Worm (Caenorhabditis elegans): ENCODE data around the gene col-119.

The col-119 gene

ce11 chrIV:8954126-8954525 is 25.5 kb downstream of the col-119 start:
- TF ChIP-seq lin-40 (tag; optimal IDR thresholded peaks at IDR 0.05), result peak; percentile 14
- TF ChIP-seq snpc-1.3 (tag; optimal IDR thresholded peaks at IDR 0.05; ENCODE audit: insufficient read depth), result no peak
- no peak for TF ChIP-seq cebp-1 (GFP tag; IDR thresholded peaks at IDR 0.05)
- TF ChIP-seq cebp-1 (tag; optimal IDR thresholded peaks at IDR 0.05), result peak; percentile 74

DNA sequence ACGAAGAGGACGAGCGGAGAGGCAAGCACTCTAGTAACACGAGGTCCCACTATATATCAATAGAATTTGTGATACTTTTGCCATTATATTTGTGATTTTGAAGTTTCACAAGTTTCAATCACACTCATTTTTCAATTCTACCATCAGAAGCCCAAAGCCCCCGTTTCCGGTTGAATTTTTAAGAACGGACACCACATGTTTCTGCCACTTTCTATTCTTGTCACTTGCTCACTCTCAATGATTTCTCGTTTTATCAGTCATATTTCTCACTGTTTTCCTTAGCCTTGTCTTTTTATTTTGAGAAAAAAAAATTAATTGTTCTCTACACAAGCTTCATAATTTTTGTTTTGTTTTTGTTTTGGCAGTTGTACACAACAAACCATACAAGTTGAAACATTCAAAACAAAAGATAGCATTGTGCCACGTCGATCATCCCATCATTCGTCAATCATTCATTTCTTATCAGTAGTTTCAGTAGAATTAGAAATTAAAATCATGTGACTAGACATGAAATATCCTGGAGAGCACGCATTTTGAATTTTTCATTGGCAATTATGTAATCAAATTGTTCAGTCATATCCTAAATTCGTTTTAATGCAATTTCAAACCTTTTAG is 27.5 kb downstream of the col-119 start:
- TF ChIP-seq cebp-1 (GFP tag; IDR thresholded peaks at IDR 0.05), result no peak
- TF ChIP-seq cebp-1 (tag; optimal IDR thresholded peaks at IDR 0.05), result peak; percentile 8
- peak; percentile 63 to 85 for TF ChIP-seq let-607 (tag; optimal IDR thresholded peaks at IDR 0.05)
- peak; percentile 66 for TF ChIP-seq nhr-80 (tag; optimal IDR thresholded peaks at IDR 0.05)
- TF ChIP-seq nhr-179 (tag; optimal IDR thresholded peaks at IDR 0.05), result no peak
- TF ChIP-seq pha-4 (tag; optimal IDR thresholded peaks at IDR 0.05), result no peak

DNA sequence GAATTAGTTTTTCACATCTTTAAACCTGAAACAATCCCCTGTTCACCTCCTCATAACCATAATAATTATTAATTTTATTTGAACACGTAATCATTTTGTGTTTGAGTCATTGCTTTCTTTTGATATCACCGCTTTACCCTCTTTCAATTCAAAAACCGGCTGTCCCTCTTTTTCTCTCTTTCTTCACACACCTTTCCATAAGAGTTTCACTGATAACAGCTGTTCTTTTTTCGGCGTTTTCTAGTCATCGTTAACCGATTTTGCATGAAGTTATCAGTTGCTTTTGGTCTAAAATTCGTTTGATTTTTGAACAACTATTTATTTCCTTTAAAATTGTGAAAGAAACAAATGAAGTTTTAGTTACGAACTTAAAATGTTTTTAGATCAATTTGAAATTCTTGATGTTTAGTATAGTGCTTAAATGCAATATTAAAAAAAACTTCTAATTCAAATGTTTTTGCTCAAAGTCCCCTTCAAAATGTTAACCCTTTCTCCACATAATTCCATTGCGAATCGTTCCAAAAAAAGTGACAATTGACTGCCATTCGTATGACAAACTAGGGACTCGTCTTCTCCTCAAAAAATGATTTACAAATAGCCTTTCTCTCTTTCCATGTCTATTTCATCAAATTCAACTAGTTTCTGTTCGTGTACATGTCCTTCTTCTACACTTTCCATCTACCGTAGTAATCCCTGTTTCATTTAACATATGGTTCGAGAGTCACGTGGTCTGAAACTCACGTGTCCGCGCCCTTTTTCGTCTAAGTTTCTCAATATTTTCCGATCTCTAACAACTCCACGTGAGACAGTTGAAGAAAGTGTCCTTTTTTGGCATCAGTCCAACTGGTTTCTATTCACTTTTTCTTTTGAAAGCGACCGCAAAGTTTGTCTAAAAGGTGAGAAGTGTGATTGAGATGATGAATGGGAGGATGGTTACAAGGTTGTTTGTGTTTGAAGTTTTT is 30.2 kb downstream of the col-119 start:
- TF ChIP-seq F55B11.4 (tag; optimal IDR thresholded peaks at IDR 0.05; ENCODE audit: borderline replicate concordance, insufficient read depth) (no peak), Y79H2A.3 (GFP tag; conservative IDR thresholded peaks at IDR 0.05) (no peak), let-607 (tag; optimal IDR thresholded peaks at IDR 0.05) (peak in 1 of 2 experiments; percentile 68), him-1 (tag; optimal IDR thresholded peaks at IDR 0.05) (no peak), mxl-1 (tag; optimal IDR thresholded peaks at IDR 0.05) (no peak), dpff-1 (tag; optimal IDR thresholded peaks at IDR 0.05) (no peak), F33H1.4 (GFP tag; IDR thresholded peaks at IDR 0.05) (no peak), Y53G8AR.9 (GFP tag; conservative IDR thresholded peaks at IDR 0.05) (0 out of 2 replicates have a peak, but pooled peaks have one; percentile 65), nhr-27 (tag; optimal IDR thresholded peaks at IDR 0.05) (no peak), cebp-1 (GFP tag; IDR thresholded peaks at IDR 0.05) (0 out of 2 replicates have a peak, but pooled peaks have one; percentile 29), cebp-1 (tag; optimal IDR thresholded peaks at IDR 0.05) (peak; percentile 82), nhr-179 (tag; optimal IDR thresholded peaks at IDR 0.05) (no peak), ekl-4 (GFP tag; IDR thresholded peaks at IDR 0.05) (peak; percentile 42; the same call in 1 of the 2 replicates), somi-1 (GFP tag; optimal IDR thresholded peaks at IDR 0.05) (peak; percentile 95), Y53F4B.3 (GFP tag; IDR thresholded peaks at IDR 0.05) (no peak), akir-1 (GFP tag; optimal IDR thresholded peaks at IDR 0.05) (no peak), T07F8.4 (tag; optimal IDR thresholded peaks at IDR 0.05) (no peak), gei-17 (GFP tag; optimal IDR thresholded peaks at IDR 0.05) (peak; percentile 50), B0336.3 (GFP tag; IDR thresholded peaks at IDR 0.05) (no peak), ceh-79 (tag; optimal IDR thresholded peaks at IDR 0.05) (no peak), hmg-1.2 (GFP tag; IDR thresholded peaks at IDR 0.05) (peak; percentile 56), F57C9.4 (tag; optimal IDR thresholded peaks at IDR 0.05) (no peak), nfya-2 (GFP tag; IDR thresholded peaks at IDR 0.05) (no peak), egl-18 (GFP tag; IDR thresholded peaks at IDR 0.05) (no peak), snpc-4 (GFP tag; optimal IDR thresholded peaks at IDR 0.05) (no peak), snpc-4 (tag; optimal IDR thresholded peaks at IDR 0.05) (no peak), lin-54 (GFP tag; optimal IDR thresholded peaks at IDR 0.05) (no peak), ztf-6 (GFP tag; IDR thresholded peaks at IDR 0.05) (no peak), bed-1 (GFP tag; IDR thresholded peaks at IDR 0.05) (no peak), C06A6.2 (GFP tag; conservative IDR thresholded peaks at IDR 0.05) (peak; percentile 67), attf-5 (GFP tag; optimal IDR thresholded peaks at IDR 0.05) (peak; percentile 62), ztf-28 (GFP tag; IDR thresholded peaks at IDR 0.05) (no peak), Y67H2A.10 (GFP tag; conservative IDR thresholded peaks at IDR 0.05) (no peak), K12H6.12 (tag; optimal IDR thresholded peaks at IDR 0.05) (no peak), B0261.1 (tag; optimal IDR thresholded peaks at IDR 0.05) (no peak), attf-6 (GFP tag; IDR thresholded peaks at IDR 0.05) (no peak), sptf-2 (GFP tag; optimal IDR thresholded peaks at IDR 0.05) (no peak)
